Worm (Caenorhabditis elegans): ENCODE results near the gene kin-4.

The kin-4 gene

DNA sequence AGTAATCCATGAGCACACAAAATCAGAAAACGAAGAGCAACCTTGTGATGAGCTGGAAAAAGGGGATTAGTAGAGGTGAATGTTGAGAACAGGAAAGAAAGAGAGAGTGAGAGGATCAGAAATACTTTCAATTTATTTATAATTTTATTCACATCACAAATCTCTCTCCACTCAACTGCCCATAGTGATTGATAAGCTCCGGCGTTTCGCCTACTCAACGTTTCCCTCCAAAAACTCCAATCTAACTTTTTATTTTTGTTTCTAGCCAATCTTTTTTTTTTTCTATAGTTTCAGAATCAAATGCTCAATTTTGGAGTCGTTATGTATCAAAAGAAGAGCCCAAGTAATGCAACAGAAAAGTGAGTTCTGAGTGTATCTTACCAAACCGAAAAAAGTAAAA, at the start of gene kin-4:
TSS of gene kin-4 (plus strand) at position 301 of the 400 bp plus-strand sequence.
- TF ChIP-seq zip-2 (tag; optimal IDR thresholded peaks at IDR 0.05) (no peak), nhr-237 (tag; optimal IDR thresholded peaks at IDR 0.05) (no peak), rbr-2 (tag; optimal IDR thresholded peaks at IDR 0.05) (no peak), nhr-41 (GFP tag; IDR thresholded peaks at IDR 0.05) (no peak)

DNA sequence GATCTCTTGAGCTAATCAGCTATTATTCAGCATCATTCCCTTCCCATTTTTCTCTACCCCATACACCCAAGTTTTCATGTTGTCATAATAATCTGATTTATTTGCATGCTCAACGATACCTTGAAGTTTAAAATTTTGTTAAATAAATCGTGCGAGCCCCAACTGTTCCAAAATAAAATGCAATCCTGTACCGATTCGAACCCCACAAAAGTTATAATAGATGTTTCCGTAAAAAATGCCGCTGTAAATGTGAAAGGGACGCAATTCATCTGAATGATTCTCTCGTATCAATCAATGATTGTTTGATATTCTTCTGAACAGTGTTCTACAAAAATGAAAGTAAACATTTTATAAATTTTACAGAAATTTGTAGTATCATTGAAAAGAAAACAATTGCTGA, 48.1 kb upstream of the kin-4 start:
- TF ChIP-seq hlh-11 (tag; optimal IDR thresholded peaks at IDR 0.05) (no peak), daf-19 (GFP tag; conservative IDR thresholded peaks at IDR 0.05) (0 out of 2 replicates have a peak, but pooled peaks have one; percentile 12), mep-1 (tag; optimal IDR thresholded peaks at IDR 0.05) (no peak), lin-38 (GFP tag; IDR thresholded peaks at IDR 0.05) (peak; percentile 59), snpc-1.2 (GFP tag; IDR thresholded peaks at IDR 0.05) (peak; percentile 71; the same call in 1 of the 2 replicates), ctbp-1 (GFP tag; IDR thresholded peaks at IDR 0.05) (0 out of 2 replicates have a peak, but pooled peaks have one; percentile 36), unc-130 (GFP tag; optimal IDR thresholded peaks at IDR 0.05) (peak; percentile 45), nhr-237 (tag; optimal IDR thresholded peaks at IDR 0.05) (no peak), Y48G9A.11 (GFP tag; IDR thresholded peaks at IDR 0.05) (0 out of 2 replicates have a peak, but pooled peaks have one; percentile 27), F49E8.2 (tag; optimal IDR thresholded peaks at IDR 0.05; ENCODE audit: borderline replicate concordance) (peak; percentile 84), tag-97 (GFP tag; IDR thresholded peaks at IDR 0.05) (no peak), madf-5 (GFP tag; IDR thresholded peaks at IDR 0.05) (0 out of 4 replicates have a peak, but pooled peaks of 1 of the 2 experiments have one; percentile 23)

DNA sequence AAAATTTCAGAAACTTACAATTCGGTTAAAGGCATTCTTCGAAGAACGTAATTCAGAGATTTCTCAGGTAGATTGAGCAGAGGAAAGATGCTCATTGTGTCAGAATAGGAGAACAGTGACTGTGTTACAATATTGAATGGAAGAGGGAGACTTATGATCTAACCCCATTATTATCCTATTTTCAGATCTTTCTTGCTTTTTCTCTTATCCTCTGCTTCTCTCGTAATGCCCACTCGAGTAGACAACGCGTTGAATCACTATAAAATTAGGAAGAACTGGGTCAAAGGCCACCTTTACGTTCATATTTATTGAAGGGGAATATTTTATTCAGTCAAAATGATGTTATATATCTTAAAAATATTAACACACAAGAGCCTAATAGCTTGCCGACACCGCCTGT, 46.3 kb upstream of the kin-4 start, which contains the start of gene fbxb-76:
TSS of gene fbxb-76 (minus strand) at position 101 of the 400 bp plus-strand sequence.
- TF ChIP-seq ceh-82 (tag; optimal IDR thresholded peaks at IDR 0.05) (no peak), nhr-41 (GFP tag; IDR thresholded peaks at IDR 0.05) (no peak), jun-1 (tag; optimal IDR thresholded peaks at IDR 0.05) (no peak)

DNA sequence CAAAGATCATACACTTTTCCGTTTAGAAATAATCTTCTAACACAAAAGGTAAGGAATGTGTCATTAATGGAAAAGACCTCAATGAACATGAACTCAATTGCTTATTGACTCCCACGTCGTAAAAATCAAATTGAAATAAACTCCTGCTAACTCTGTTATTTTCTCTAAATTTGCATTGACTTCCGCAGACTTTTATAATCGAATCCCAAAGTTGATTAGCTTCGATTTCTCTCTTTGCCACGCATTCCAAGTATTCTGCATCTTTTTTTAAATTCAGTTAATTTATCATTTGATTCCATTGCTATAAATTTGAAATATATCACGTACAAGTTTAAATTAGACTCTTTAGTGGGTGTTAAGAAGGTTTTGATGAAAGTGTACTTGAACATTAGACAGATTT, 36.9 kb upstream of the kin-4 start:
- no peak for TF ChIP-seq daf-16 (GFP tag; optimal IDR thresholded peaks at IDR 0.05)
- no peak for TF ChIP-seq daf-16 (tag; optimal IDR thresholded peaks at IDR 0.05)
- TF ChIP-seq nhr-11 (tag; optimal IDR thresholded peaks at IDR 0.05), result peak; percentile 15
- no peak for TF ChIP-seq nhr-102 (tag; optimal IDR thresholded peaks at IDR 0.05)
- peak; percentile 68 for TF ChIP-seq aha-1 (tag)
- TF ChIP-seq ces-1 (GFP tag; optimal IDR thresholded peaks at IDR 0.05), result peak; percentile 80

DNA sequence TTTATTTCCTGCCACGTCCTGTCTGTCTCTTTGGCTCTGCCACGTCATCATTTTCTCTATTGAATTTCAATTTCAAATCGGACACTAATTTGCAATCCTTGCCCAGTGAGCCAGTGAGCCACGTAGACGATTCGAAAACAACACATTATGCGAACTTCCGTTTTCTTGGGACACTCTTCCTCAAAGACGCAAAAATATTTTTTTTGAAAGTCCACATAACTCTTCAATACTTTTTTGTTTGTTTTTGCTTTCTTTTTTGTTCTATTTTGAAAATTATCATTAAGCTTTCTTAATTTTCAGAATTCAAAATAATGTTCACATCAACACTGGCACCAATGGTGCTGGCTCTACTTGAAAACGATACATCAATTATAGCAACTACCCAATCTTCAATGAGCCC, 31.3 kb upstream of the kin-4 start, which contains the start of gene tag-89:
TSS of gene tag-89 (plus strand) at position 301 of the 400 bp plus-strand sequence.
- TF ChIP-seq nhr-111 (GFP tag; optimal IDR thresholded peaks at IDR 0.05) (no peak), lir-3 (tag; optimal IDR thresholded peaks at IDR 0.05) (no peak), nhr-237 (tag; optimal IDR thresholded peaks at IDR 0.05) (no peak), snpc-4 (tag; optimal IDR thresholded peaks at IDR 0.05) (no peak), zfp-2 (tag; optimal IDR thresholded peaks at IDR 0.05) (no peak), nhr-42 (GFP tag; IDR thresholded peaks at IDR 0.05) (no peak), mdt-29 (GFP tag; IDR thresholded peaks at IDR 0.05) (no peak), pqm-1 (tag; optimal IDR thresholded peaks at IDR 0.05) (no peak), unc-62 (GFP tag; optimal IDR thresholded peaks at IDR 0.05 in 1 of 2) (no peak), unc-62 (tag; optimal IDR thresholded peaks at IDR 0.05) (no peak), aly-2 (tag; optimal IDR thresholded peaks at IDR 0.05) (no peak), F44E2.7 (GFP tag; IDR thresholded peaks at IDR 0.05) (no peak), T26A8.4 (GFP tag; IDR thresholded peaks at IDR 0.05) (no peak), ceh-62 (tag; optimal IDR thresholded peaks at IDR 0.05) (no peak), zip-2 (tag; optimal IDR thresholded peaks at IDR 0.05) (no peak), aha-1 (tag) (no peak), F26F4.8 (GFP tag; conservative IDR thresholded peaks at IDR 0.05) (no peak), daf-19 (GFP tag; conservative IDR thresholded peaks at IDR 0.05) (no peak), ztf-11 (tag; optimal IDR thresholded peaks at IDR 0.05) (no peak)

All from whole organism, L4 larva.